Fruit fly (Drosophila melanogaster) whole organism, prepupa: ENCODE data around the gene CG10874.

ENCODE experiments used
- Blimp-1 ChIP-seq: fragments of 200-800 bp; sonication (Bioruptor generic); optimal IDR thresholded peaks from 3 replicates; lab custom pipeline; 2017; ENCODE audit warnings: missing biosample characterization, missing genetic modification characterization, mild to moderate bottlenecking, moderate library complexity, missing genetic modification reagents
- CG10669 ChIP-seq: fragments of 200-800 bp; sonication (Bioruptor generic); optimal IDR thresholded peaks from 3 replicates; lab custom pipeline; 2018; ENCODE audit warnings: missing biosample characterization, mild to moderate bottlenecking, missing genetic modification characterization, moderate library complexity
- CG11294 ChIP-seq: fragments of 200-800 bp; sonication (Bioruptor generic); IDR thresholded peaks from 2 replicates; pipeline ENCODE4 v1.3.6; 2022; ENCODE audit warnings: missing biosample characterization, missing genetic modification characterization
- CG15336 ChIP-seq: fragments of 200-800 bp; sonication (Bioruptor generic); IDR thresholded peaks from 2 replicates; pipeline ENCODE4 v1.3.6; 2022; ENCODE audit warnings: missing biosample characterization, missing genetic modification characterization
- CG1621 ChIP-seq: fragments of 200-800 bp; sonication (Bioruptor generic); optimal IDR thresholded peaks from 3 replicates; lab custom pipeline; 2018; ENCODE audit warnings: missing biosample characterization, mild to moderate bottlenecking, missing genetic modification characterization
- CG3032 ChIP-seq: fragments of 200-800 bp; optimal IDR thresholded peaks from 2 replicates; lab custom pipeline; 2019; ENCODE audit warnings: missing biosample characterization, mild to moderate bottlenecking, missing genetic modification characterization, moderate library complexity
- CG34406 ChIP-seq: fragments of 200-800 bp; sonication (Bioruptor generic); optimal IDR thresholded peaks from 3 replicates; lab custom pipeline; 2016; ENCODE audit warnings: missing biosample characterization, missing genetic modification characterization
- CG3919 ChIP-seq: fragments of 200-800 bp; sonication (Bioruptor generic); optimal IDR thresholded peaks from 3 replicates; lab custom pipeline; 2016; ENCODE audit warnings: missing biosample characterization, missing genetic modification characterization
- CG4318 ChIP-seq: fragments of 200-800 bp; sonication (Bioruptor generic); optimal IDR thresholded peaks from 3 replicates; lab custom pipeline; 2017; ENCODE audit warnings: missing biosample characterization, mild to moderate bottlenecking, missing genetic modification characterization
- CG6163 ChIP-seq: fragments of 200-800 bp; sonication (Bioruptor generic); IDR thresholded peaks from 3 replicates; pipeline ENCODE4 v1.3.6; 2022; ENCODE audit warnings: missing biosample characterization, missing genetic modification characterization
- CG6276 ChIP-seq: fragments of 200-800 bp; sonication (Bioruptor generic); optimal IDR thresholded peaks from 2 replicates; lab custom pipeline; 2017; ENCODE audit warnings: missing biosample characterization, mild to moderate bottlenecking, missing genetic modification characterization
- CG6792 ChIP-seq: fragments of 200-800 bp; sonication (Bioruptor generic); optimal IDR thresholded peaks from 3 replicates; lab custom pipeline; 2016; ENCODE audit warnings: missing biosample characterization, missing genetic modification characterization
- CG6808 ChIP-seq: fragments of 200-800 bp; sonication (Bioruptor generic); optimal IDR thresholded peaks from 3 replicates; lab custom pipeline; 2017; ENCODE audit warnings: missing biosample characterization, missing genetic modification characterization, mild to moderate bottlenecking, moderate library complexity, missing genetic modification reagents
- CG8119 ChIP-seq: fragments of 200-800 bp; sonication (Bioruptor generic); IDR thresholded peaks from 3 replicates; pipeline ENCODE4 v1.3.6; 2022; ENCODE audit warnings: missing biosample characterization, missing genetic modification characterization
- CG8319 ChIP-seq: fragments of 200-800 bp; sonication (Bioruptor generic); optimal IDR thresholded peaks from 3 replicates; lab custom pipeline; 2016; ENCODE audit warnings: missing biosample characterization, missing genetic modification characterization
- CG8632 ChIP-seq: fragments of 200-800 bp; sonication (Bioruptor generic); optimal IDR thresholded peaks from 3 replicates; lab custom pipeline; 2016; ENCODE audit warnings: missing biosample characterization, missing genetic modification characterization
- Eip75B ChIP-seq: fragments of 200-800 bp; sonication (Bioruptor generic); optimal IDR thresholded peaks from 3 replicates; lab custom pipeline; 2016; ENCODE audit warnings: missing biosample characterization, missing genetic modification characterization
- Eip78C ChIP-seq: fragments of 200-800 bp; sonication (Bioruptor generic); peaks from one replicate; lab custom pipeline; 2016; ENCODE audit warnings: missing biosample characterization, missing genetic modification characterization
- Ets21C ChIP-seq: fragments of 200-800 bp; sonication (Bioruptor generic); optimal IDR thresholded peaks from 3 replicates; lab custom pipeline; 2016; ENCODE audit warnings: missing biosample characterization, missing genetic modification characterization
- Ets96B ChIP-seq: fragments of 200-800 bp; optimal IDR thresholded peaks from 2 replicates; lab custom pipeline; 2019; ENCODE audit warnings: missing biosample characterization, mild to moderate bottlenecking, missing genetic modification characterization, moderate library complexity
- Gug ChIP-seq: fragments of 200-800 bp; sonication (Bioruptor generic); IDR thresholded peaks from 2 replicates; pipeline ENCODE4 v1.3.6; 2022; ENCODE audit warnings: missing biosample characterization, missing genetic modification characterization
- Hr38 ChIP-seq: sonication (Bioruptor generic); optimal IDR thresholded peaks from 2 replicates; lab custom pipeline; 2016; ENCODE audit warnings: missing biosample characterization, missing genetic modification characterization
- Hr39 ChIP-seq: fragments of 200-800 bp; sonication (Bioruptor generic); optimal IDR thresholded peaks from 2 replicates; lab custom pipeline; 2016; ENCODE audit warnings: missing biosample characterization, missing genetic modification characterization
- Hr4 ChIP-seq: fragments of 200-800 bp; sonication (Bioruptor generic); optimal IDR thresholded peaks from 3 replicates; lab custom pipeline; 2016; ENCODE audit warnings: missing biosample characterization, missing genetic modification characterization
- Lpt ChIP-seq: fragments of 200-800 bp; sonication (Bioruptor generic); optimal IDR thresholded peaks from 3 replicates; lab custom pipeline; 2016; ENCODE audit warnings: missing biosample characterization, missing genetic modification characterization
- Met ChIP-seq: fragments of 200-800 bp; sonication (Bioruptor generic); optimal IDR thresholded peaks from 3 replicates; lab custom pipeline; 2016; ENCODE audit warnings: missing biosample characterization, missing genetic modification characterization
- Smox ChIP-seq: fragments of 200-800 bp; sonication (Bioruptor generic); optimal IDR thresholded peaks from 3 replicates; lab custom pipeline; 2016; ENCODE audit warnings: missing biosample characterization, missing genetic modification characterization
- Sox102F ChIP-seq: fragments of 200-800 bp; sonication (Bioruptor generic); optimal IDR thresholded peaks from 2 replicates; lab custom pipeline; 2016; ENCODE audit warnings: missing biosample characterization, mild to moderate bottlenecking, missing genetic modification characterization
- Sox14 ChIP-seq: fragments of 200-800 bp; sonication (Bioruptor generic); optimal IDR thresholded peaks from 3 replicates; lab custom pipeline; 2016; ENCODE audit warnings: missing biosample characterization, missing genetic modification characterization
- Sox15 ChIP-seq: fragments of 200-800 bp; sonication (Bioruptor generic); optimal IDR thresholded peaks from 3 replicates; lab custom pipeline; 2016; ENCODE audit warnings: missing biosample characterization, missing genetic modification characterization
- cyc ChIP-seq: fragments of 200-800 bp; sonication (Bioruptor generic); optimal IDR thresholded peaks from 3 replicates; lab custom pipeline; 2016; ENCODE audit warnings: missing biosample characterization, missing genetic modification characterization
- dac ChIP-seq: fragments of 200-800 bp; sonication (Bioruptor generic); optimal IDR thresholded peaks from 2 replicates; lab custom pipeline; 2017; ENCODE audit warnings: missing biosample characterization, mild to moderate bottlenecking, missing genetic modification characterization
- dsx ChIP-seq: fragments of 200-800 bp; optimal IDR thresholded peaks from 3 replicates; lab custom pipeline; 2019; ENCODE audit warnings: missing biosample characterization, mild to moderate bottlenecking, missing genetic modification characterization, moderate library complexity; ENCODE audit not compliant: poor library complexity, severe bottlenecking
- eg ChIP-seq: fragments of 200-800 bp; sonication (Bioruptor generic); IDR thresholded peaks from 3 replicates; pipeline ENCODE4 v1.3.6; 2022; ENCODE audit warnings: missing biosample characterization, missing genetic modification characterization
- esn ChIP-seq: fragments of 200-800 bp; sonication (Bioruptor generic); optimal IDR thresholded peaks from 2 replicates; lab custom pipeline; 2016; ENCODE audit warnings: missing biosample characterization, mild to moderate bottlenecking, missing genetic modification characterization, moderate library complexity
- fd59A ChIP-seq: fragments of 200-800 bp; sonication (Bioruptor generic); optimal IDR thresholded peaks from 2 replicates; lab custom pipeline; 2017; ENCODE audit warnings: missing biosample characterization, mild to moderate bottlenecking, missing genetic modification characterization, missing genetic modification reagents
- fd85E ChIP-seq: fragments of 200-800 bp; sonication (Bioruptor generic); optimal IDR thresholded peaks from 3 replicates; lab custom pipeline; 2016; ENCODE audit warnings: missing biosample characterization, missing genetic modification characterization
- fkh ChIP-seq: fragments of 200-800 bp; sonication (Bioruptor generic); optimal IDR thresholded peaks from 3 replicates; lab custom pipeline; 2017; ENCODE audit warnings: missing biosample characterization, mild to moderate bottlenecking, missing genetic modification characterization, moderate library complexity
- lz ChIP-seq: fragments of 200-800 bp; sonication (Bioruptor generic); optimal IDR thresholded peaks from 3 replicates; lab custom pipeline; 2016; ENCODE audit warnings: missing biosample characterization, missing genetic modification characterization
- net ChIP-seq: fragments of 200-800 bp; sonication (Bioruptor generic); optimal IDR thresholded peaks from 3 replicates; lab custom pipeline; 2016; ENCODE audit warnings: missing biosample characterization, missing genetic modification characterization
- salr ChIP-seq, 2 experiments: fragments of 200-800 bp; sonication (Bioruptor generic); optimal IDR thresholded peaks; 3 replicates each; lab custom pipeline; 2016 to 2018; ENCODE audit warnings: missing biosample characterization in 2 of 2, missing genetic modification characterization in 2 of 2, mild to moderate bottlenecking in 1 of 2
- spab ChIP-seq: fragments of 200-800 bp; sonication (Bioruptor generic); optimal IDR thresholded peaks from 2 replicates; lab custom pipeline; 2017; ENCODE audit warnings: missing biosample characterization, mild to moderate bottlenecking, missing genetic modification characterization, missing genetic modification reagents
- ss ChIP-seq, 2 experiments: fragments of 200-800 bp; sonication (Bioruptor generic); optimal IDR thresholded peaks; 2 replicates in 1 of 2; 3 replicates in 1 of 2; lab custom pipeline; 2017 to 2018; ENCODE audit warnings: mild to moderate bottlenecking in 2 of 2, missing biosample characterization in 2 of 2, missing genetic modification characterization in 2 of 2, moderate library complexity in 1 of 2
- svp ChIP-seq: fragments of 200-800 bp; sonication (Bioruptor generic); peaks from one replicate; lab custom pipeline; 2016; ENCODE audit warnings: missing biosample characterization, missing genetic modification characterization
- topi ChIP-seq: fragments of 200-800 bp; sonication (Bioruptor generic); optimal IDR thresholded peaks from 3 replicates; lab custom pipeline; 2016; ENCODE audit warnings: missing biosample characterization, missing genetic modification characterization
- vri ChIP-seq: fragments of 200-800 bp; sonication (Bioruptor generic); optimal IDR thresholded peaks from 3 replicates; lab custom pipeline; 2016; ENCODE audit warnings: missing biosample characterization, mild to moderate bottlenecking, missing genetic modification characterization

Gene CG10874

dm6 chr2L:2151544-2152290 lies 40.5 kb downstream of the CG10874 start, which contains the start of gene AIF:
TSS of gene AIF (plus strand) at chr2L:2151754.
- TF ChIP-seq Sox14 (GFP tag; lab: Kevin White, UChicago) (no peak), CG10669 (GFP tag; lab: Kevin White, UChicago) (no peak), dac (no peak), CG6276 (no peak), Met (no peak), cyc (GFP tag; lab: Kevin White, UChicago) (no peak), fd59A (GFP tag; lab: Kevin White, UChicago) (no peak), eg (GFP tag; lab: Robert Waterston, UW) (no peak), CG1621 (peak; percentile 100), spab (GFP tag; lab: Kevin White, UChicago) (no peak), Hr38 (GFP tag; lab: Kevin White, UChicago) (no peak), esn (GFP tag; lab: Kevin White, UChicago) (peak; percentile 29), fd85E (GFP tag; lab: Kevin White, UChicago) (no peak), dsx (no peak), Sox102F (GFP tag; lab: Kevin White, UChicago) (no peak), Eip78C (GFP tag; lab: Kevin White, UChicago) (no peak), Sox15 (GFP tag; lab: Kevin White, UChicago) (no peak)
- TF ChIP-seq, all 60 proteins: peak for 2

DNA sequence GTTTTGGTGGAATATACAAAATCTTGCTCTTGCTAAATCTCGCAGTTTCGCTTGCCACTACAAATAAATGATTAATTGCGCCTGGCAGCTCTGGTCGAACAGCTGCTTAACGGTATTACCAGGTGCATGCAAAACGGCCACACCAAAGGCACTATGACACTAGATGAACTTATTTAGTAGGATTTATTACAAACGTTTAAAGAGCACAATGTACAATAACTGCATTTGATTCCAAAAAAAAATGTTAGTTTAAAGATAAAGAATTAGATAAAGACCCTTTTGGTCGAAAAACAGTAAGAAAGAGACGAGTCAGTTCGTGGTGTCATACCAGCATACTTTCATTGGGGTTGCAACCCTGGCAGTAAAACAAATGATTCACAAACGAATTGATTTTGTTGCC lies 45.0 kb downstream of the CG10874 start, which contains the start of the genes CG11723 and Tbcd:
Gene CG11723 (minus strand): TSS at position 68 of the 400 bp plus-strand sequence.
Gene Tbcd (plus strand): TSS at position 311 of the 400 bp plus-strand sequence.
- no peak for TF ChIP-seq vri (GFP tag; lab: Kevin White, UChicago)
- TF ChIP-seq Sox15 (GFP tag; lab: Kevin White, UChicago): peak; percentile 94
- no peak for TF ChIP-seq fkh
- TF ChIP-seq Eip75B: no peak
- TF ChIP-seq Ets21C (GFP tag; lab: Kevin White, UChicago): no peak
- TF ChIP-seq Blimp-1: peak; percentile 73
- TF ChIP-seq salr (GFP tag; optimal IDR thresholded peaks at IDR 0.05; lab: Kevin White, UChicago): peak in 1 of 2 experiments; percentile 85
- peak; percentile 91 for TF ChIP-seq CG11294
- peak; percentile 94 for TF ChIP-seq cyc (GFP tag; lab: Kevin White, UChicago)
- TF ChIP-seq CG15336 (GFP tag; lab: Robert Waterston, UW): peak; percentile 95
- no peak for TF ChIP-seq CG8319 (GFP tag; lab: Kevin White, UChicago)
- no peak for TF ChIP-seq ss (GFP tag; optimal IDR thresholded peaks at IDR 0.05; lab: Kevin White, UChicago)
- TF ChIP-seq net: peak; percentile 91
- TF ChIP-seq Sox14 (GFP tag; lab: Kevin White, UChicago): peak; percentile 95
- peak; percentile 97 for TF ChIP-seq eg (GFP tag; lab: Robert Waterston, UW)
- no peak for TF ChIP-seq CG4318 (GFP tag; lab: Kevin White, UChicago)
- TF ChIP-seq fd59A (GFP tag; lab: Kevin White, UChicago): peak; percentile 86
- TF ChIP-seq CG34406 (GFP tag; lab: Kevin White, UChicago): peak; percentile 91
- peak; percentile 93 for TF ChIP-seq esn (GFP tag; lab: Kevin White, UChicago)
- TF ChIP-seq lz (GFP tag; lab: Kevin White, UChicago): peak; percentile 96
- no peak for TF ChIP-seq spab (GFP tag; lab: Kevin White, UChicago)
- peak; percentile 93 for TF ChIP-seq CG8119 (GFP tag; lab: Robert Waterston, UW)
- TF ChIP-seq CG6792: peak; percentile 92
- TF ChIP-seq Hr4 (GFP tag; lab: Kevin White, UChicago): no peak
- TF ChIP-seq CG3032: peak; percentile 92
- no peak for TF ChIP-seq svp (GFP tag; lab: Kevin White, UChicago)
- peak; percentile 98 for TF ChIP-seq CG6163 (GFP tag; lab: Robert Waterston, UW)
- TF ChIP-seq Ets96B (tag; lab: Kevin White, UChicago): peak; percentile 93
- TF ChIP-seq Met: no peak
- TF ChIP-seq CG1621: peak; percentile 92
- TF ChIP-seq CG6276: no peak
- no peak for TF ChIP-seq CG3919 (GFP tag; lab: Kevin White, UChicago)
- no peak for TF ChIP-seq fd85E (GFP tag; lab: Kevin White, UChicago)
- no peak for TF ChIP-seq topi (GFP tag; lab: Kevin White, UChicago)
- peak; percentile 92 for TF ChIP-seq Gug (GFP tag; lab: Robert Waterston, UW)
- TF ChIP-seq CG10669 (GFP tag; lab: Kevin White, UChicago): no peak
- TF ChIP-seq dsx: peak; percentile 89
- peak; percentile 95 for TF ChIP-seq Hr39
- TF ChIP-seq Lpt (GFP tag; lab: Kevin White, UChicago): no peak
- no peak for TF ChIP-seq Sox102F (GFP tag; lab: Kevin White, UChicago)
- TF ChIP-seq CG6808 (GFP tag; lab: Kevin White, UChicago): no peak
- no peak for TF ChIP-seq Smox
- peak; percentile 91 for TF ChIP-seq CG8632 (GFP tag; lab: Kevin White, UChicago)
